Worm (Caenorhabditis elegans) whole organism, L2 larva: ENCODE measurements around the gene ZC404.1.

Source experiments
- C34F6.9 ChIP-seq: fragments of 150-350 bp; optimal IDR thresholded peaks from 2 replicates; lab custom pipeline; 2014; ENCODE audit warnings: missing biosample characterization, missing genetic modification characterization
- F13H6.1 ChIP-seq: sonication (generic microtip); optimal IDR thresholded peaks from 2 replicates; lab custom pipeline; 2016; ENCODE audit warnings: missing genetic modification characterization, missing compliant biosample characterization
- ZK546.5 ChIP-seq: sonication (generic microtip); optimal IDR thresholded peaks from 2 replicates; lab custom pipeline; 2017; ENCODE audit warnings: missing biosample characterization, missing genetic modification characterization
- alr-1 ChIP-seq: fragments of 150-350 bp; optimal IDR thresholded peaks from 2 replicates; lab custom pipeline; 2014; ENCODE audit warnings: missing biosample characterization, missing genetic modification characterization
- aly-2 ChIP-seq: fragments of 150-350 bp; optimal IDR thresholded peaks from 2 replicates; lab custom pipeline; 2014; ENCODE audit warnings: missing biosample characterization, missing genetic modification characterization
- blmp-1 ChIP-seq: sonication (generic microtip); optimal IDR thresholded peaks from 2 replicates; lab custom pipeline; 2017; ENCODE audit warnings: missing genetic modification characterization, mild to moderate bottlenecking, missing compliant biosample characterization, antibody characterized with exemption, moderate library complexity; ENCODE audit not compliant: insufficient read depth
- ceh-16 ChIP-seq: fragments of 150-350 bp; optimal IDR thresholded peaks from 2 replicates; lab custom pipeline; 2014; ENCODE audit warnings: missing biosample characterization, missing genetic modification characterization
- ceh-82 ChIP-seq: fragments of 150-350 bp; optimal IDR thresholded peaks from 2 replicates; lab custom pipeline; 2014; ENCODE audit warnings: missing biosample characterization, missing genetic modification characterization
- dmd-4 ChIP-seq: sonication (generic microtip); optimal IDR thresholded peaks from 2 replicates; lab custom pipeline; 2017; ENCODE audit warnings: missing biosample characterization, missing genetic modification characterization
- elt-3 ChIP-seq: sonication (generic microtip); optimal IDR thresholded peaks from 2 replicates; lab custom pipeline; 2017; ENCODE audit warnings: missing biosample characterization, missing genetic modification characterization
- fos-1 ChIP-seq: fragments of 150-350 bp; optimal IDR thresholded peaks from 2 replicates; lab custom pipeline; 2014; ENCODE audit warnings: missing biosample characterization, missing genetic modification characterization
- gmeb-1 ChIP-seq: fragments of 150-350 bp; optimal IDR thresholded peaks from 2 replicates; lab custom pipeline; 2014; ENCODE audit warnings: missing biosample characterization, missing genetic modification characterization
- lin-11 ChIP-seq: fragments of 150-350 bp; sonication (generic microtip); optimal IDR thresholded peaks from 2 replicates; lab custom pipeline; 2014; ENCODE audit warnings: missing biosample characterization, missing genetic modification characterization, inconsistent platforms, mixed read lengths
- mab-5 ChIP-seq: fragments of 150-350 bp; optimal IDR thresholded peaks from 2 replicates; lab custom pipeline; 2014; ENCODE audit warnings: missing biosample characterization, missing genetic modification characterization
- mdl-1 ChIP-seq, 2 experiments: fragments of 150-350 bp in 1 of 2; sonication (generic microtip) in 1 of 2; optimal IDR thresholded peaks; 2 replicates each; lab custom pipeline; 2017; ENCODE audit warnings: missing biosample characterization in 2 of 2, missing genetic modification characterization in 2 of 2
- nhr-10 ChIP-seq: sonication (generic microtip); optimal IDR thresholded peaks from 2 replicates; lab custom pipeline; 2017; ENCODE audit warnings: missing biosample characterization, missing genetic modification characterization
- nhr-11 ChIP-seq: fragments of 150-350 bp; optimal IDR thresholded peaks from 2 replicates; lab custom pipeline; 2014; ENCODE audit warnings: missing biosample characterization, missing genetic modification characterization
- nhr-12 ChIP-seq: fragments of 150-350 bp; optimal IDR thresholded peaks from 2 replicates; lab custom pipeline; 2014; ENCODE audit warnings: missing biosample characterization, missing genetic modification characterization
- nhr-129 ChIP-seq: fragments of 150-350 bp; optimal IDR thresholded peaks from 2 replicates; lab custom pipeline; 2014; ENCODE audit warnings: missing biosample characterization, missing genetic modification characterization
- nhr-21 ChIP-seq: fragments of 150-350 bp; optimal IDR thresholded peaks from 2 replicates; lab custom pipeline; 2014; ENCODE audit warnings: missing biosample characterization, missing genetic modification characterization
- nhr-23 ChIP-seq: fragments of 150-350 bp; optimal IDR thresholded peaks from 2 replicates; lab custom pipeline; 2014; ENCODE audit warnings: missing biosample characterization, missing genetic modification reagents, missing genetic modification characterization
- nhr-237 ChIP-seq: fragments of 150-350 bp; optimal IDR thresholded peaks from 2 replicates; lab custom pipeline; 2014; ENCODE audit warnings: missing biosample characterization, missing genetic modification characterization
- nhr-25 ChIP-seq: fragments of 150-350 bp; sonication (generic microtip); optimal IDR thresholded peaks from 3 replicates; lab custom pipeline; 2014; ENCODE audit warnings: missing biosample characterization, missing genetic modification characterization
- nhr-6 ChIP-seq: fragments of 150-350 bp; optimal IDR thresholded peaks from 2 replicates; lab custom pipeline; 2014; ENCODE audit warnings: missing biosample characterization, missing genetic modification characterization
- nhr-77 ChIP-seq: fragments of 150-350 bp; optimal IDR thresholded peaks from 2 replicates; lab custom pipeline; 2014; ENCODE audit warnings: missing biosample characterization, missing genetic modification characterization
- peb-1 ChIP-seq: fragments of 150-350 bp; optimal IDR thresholded peaks from 2 replicates; lab custom pipeline; 2014; ENCODE audit warnings: missing biosample characterization, missing genetic modification characterization
- skn-1 ChIP-seq: sonication (generic microtip); optimal IDR thresholded peaks from 2 replicates; lab custom pipeline; 2017; ENCODE audit warnings: missing biosample characterization, missing genetic modification characterization
- sma-9 ChIP-seq, 2 experiments: fragments of 150-350 bp in 1 of 2; sonication (generic microtip) in 1 of 2; optimal IDR thresholded peaks; 2 replicates each; lab custom pipeline; 2014 to 2016; ENCODE audit warnings: missing genetic modification characterization in 2 of 2, mild to moderate bottlenecking in 1 of 2, missing biosample characterization in 1 of 2, missing compliant biosample characterization in 1 of 2, missing genetic modification reagents in 1 of 2, moderate library complexity in 1 of 2
- snpc-4 ChIP-seq: fragments of 150-350 bp; optimal IDR thresholded peaks from 2 replicates; lab custom pipeline; 2014; ENCODE audit warnings: missing biosample characterization, missing genetic modification characterization
- unc-39 ChIP-seq: fragments of 150-350 bp; optimal IDR thresholded peaks from 2 replicates; lab custom pipeline; 2014; ENCODE audit warnings: missing biosample characterization, missing genetic modification characterization
- unc-55 ChIP-seq: fragments of 150-350 bp; sonication (generic microtip); optimal IDR thresholded peaks from 3 replicates; lab custom pipeline; 2014; ENCODE audit warnings: missing biosample characterization, missing genetic modification reagents, missing genetic modification characterization
- unc-62 ChIP-seq: fragments of 150-350 bp; optimal IDR thresholded peaks from 2 replicates; lab custom pipeline; 2014; ENCODE audit warnings: missing biosample characterization, missing genetic modification reagents, missing genetic modification characterization
- zag-1 ChIP-seq: fragments of 150-350 bp; optimal IDR thresholded peaks from 2 replicates; lab custom pipeline; 2014; ENCODE audit warnings: missing biosample characterization, missing genetic modification characterization
- ztf-1 ChIP-seq: fragments of 200-800 bp; sonication (Bioruptor generic); conservative IDR thresholded peaks from 2 replicates; pipeline ENCODE4 v1.3.6; 2022; ENCODE audit warnings: missing genetic modification characterization, missing compliant biosample characterization
- ztf-4 ChIP-seq: fragments of 150-350 bp; optimal IDR thresholded peaks from 2 replicates; lab custom pipeline; 2014; ENCODE audit warnings: missing biosample characterization, missing genetic modification characterization

ZC404.1 gene

ce11 chrV:6764972-6765371 is 29.0 kb upstream of the ZC404.1 start, which contains the start of gene bbs-8:
Gene bbs-8, minus strand, starts transcription at chrV:6765072.
- TF ChIP-seq mab-5 (tag; lab: Kevin White, UChicago): no peak

ce11 chrV:6767576-6767975 is 26.4 kb upstream of the ZC404.1 start:
- no peak for TF ChIP-seq ztf-1
- TF ChIP-seq fos-1 (tag; lab: Kevin White, UChicago): no peak
- no peak for TF ChIP-seq ZK546.5 (tag; lab: Kevin White, UChicago)
- TF ChIP-seq unc-39 (tag; lab: Kevin White, UChicago): no peak
- no peak for TF ChIP-seq mab-5 (tag; lab: Kevin White, UChicago)
- no peak for TF ChIP-seq zag-1
- no peak for TF ChIP-seq unc-62
- TF ChIP-seq dmd-4 (tag; lab: Kevin White, UChicago): no peak
- TF ChIP-seq nhr-237: no peak
- TF ChIP-seq unc-55: no peak
- TF ChIP-seq ceh-82: no peak
- TF ChIP-seq C34F6.9: no peak
- no peak for TF ChIP-seq nhr-10
- TF ChIP-seq nhr-21 (tag; lab: Kevin White, UChicago): no peak
- TF ChIP-seq nhr-25 (tag; lab: Kevin White, UChicago): no peak
- TF ChIP-seq gmeb-1 (tag; lab: Kevin White, UChicago): no peak
- TF ChIP-seq nhr-77 (tag; lab: Kevin White, UChicago): no peak
- no peak for TF ChIP-seq mdl-1 (tag; optimal IDR thresholded peaks at IDR 0.05; lab: Kevin White, UChicago)

ce11 chrV:6768452-6768929 is 25.5 kb upstream of the ZC404.1 start, which contains the start of the genes T25F10.1 and clik-1:
Gene T25F10.1, plus strand, starts transcription at chrV:6768502.
Gene clik-1, minus strand, starts transcription at chrV:6768732.
- no peak for TF ChIP-seq nhr-12 (tag; lab: Kevin White, UChicago)
- no peak for TF ChIP-seq fos-1 (tag; lab: Kevin White, UChicago)
- no peak for TF ChIP-seq skn-1
- peak; percentile 3 for TF ChIP-seq sma-9 (GFP tag; optimal IDR thresholded peaks at IDR 0.05; lab: Kevin White, UChicago)
- TF ChIP-seq sma-9 (tag; optimal IDR thresholded peaks at IDR 0.05; lab: Kevin White, UChicago): no peak
- TF ChIP-seq nhr-129 (tag; lab: Kevin White, UChicago): peak; percentile 62
- TF ChIP-seq F13H6.1 (tag; lab: Kevin White, UChicago): peak; percentile 63

- TF ChIP-seq nhr-21 (tag; lab: Kevin White, UChicago) (no peak), ceh-16 (no peak), ztf-4 (tag; lab: Kevin White, UChicago) (no peak), nhr-10 (no peak), ZK546.5 (tag; lab: Kevin White, UChicago) (no peak), aly-2 (tag; lab: Kevin White, UChicago) (no peak), ceh-82 (no peak), nhr-23 (tag; lab: Kevin White, UChicago) (no peak), elt-3 (tag; lab: Kevin White, UChicago) (no peak), sma-9 (GFP tag; optimal IDR thresholded peaks at IDR 0.05; lab: Kevin White, UChicago) (no peak), sma-9 (tag; optimal IDR thresholded peaks at IDR 0.05; lab: Kevin White, UChicago) (no peak), lin-11 (no peak), peb-1 (tag; lab: Kevin White, UChicago) (no peak), snpc-4 (no peak), alr-1 (no peak), blmp-1 (tag; lab: Kevin White, UChicago) (no peak), unc-62 (no peak), nhr-11 (tag; lab: Kevin White, UChicago) (no peak)
Observed at ce11 chrV:6769440-6769839, 24.5 kb upstream of the ZC404.1 start.

- TF ChIP-seq dmd-4 (tag; lab: Kevin White, UChicago) (no peak), fos-1 (tag; lab: Kevin White, UChicago) (no peak), nhr-6 (tag; lab: Kevin White, UChicago) (no peak), zag-1 (no peak), elt-3 (tag; lab: Kevin White, UChicago) (no peak)
Observed at ce11 chrV:6771645-6772044, 22.3 kb upstream of the ZC404.1 start, which contains the start of gene srh-30. Gene srh-30, minus strand, starts transcription at chrV:6771745.
